Worm (Caenorhabditis elegans) whole organism, L4/young adult: ENCODE results near the gene nhr-44.

ENCODE experiments used
- W03F9.2 ChIP-seq: fragments of 150-350 bp; optimal IDR thresholded peaks from 2 replicates; lab custom pipeline; 2014; ENCODE audit warnings: missing biosample characterization, missing genetic modification characterization
- dao-5 ChIP-seq: sonication (generic microtip); optimal IDR thresholded peaks from 2 replicates; lab custom pipeline; 2016; ENCODE audit warnings: missing genotype, missing genetic modification characterization, moderate library complexity, missing compliant biosample characterization
- him-1 ChIP-seq: sonication (generic microtip); optimal IDR thresholded peaks from 2 replicates; lab custom pipeline; 2016; ENCODE audit warnings: missing genotype, missing genetic modification reagents, missing genetic modification characterization, missing compliant biosample characterization

Gene nhr-44

DNA sequence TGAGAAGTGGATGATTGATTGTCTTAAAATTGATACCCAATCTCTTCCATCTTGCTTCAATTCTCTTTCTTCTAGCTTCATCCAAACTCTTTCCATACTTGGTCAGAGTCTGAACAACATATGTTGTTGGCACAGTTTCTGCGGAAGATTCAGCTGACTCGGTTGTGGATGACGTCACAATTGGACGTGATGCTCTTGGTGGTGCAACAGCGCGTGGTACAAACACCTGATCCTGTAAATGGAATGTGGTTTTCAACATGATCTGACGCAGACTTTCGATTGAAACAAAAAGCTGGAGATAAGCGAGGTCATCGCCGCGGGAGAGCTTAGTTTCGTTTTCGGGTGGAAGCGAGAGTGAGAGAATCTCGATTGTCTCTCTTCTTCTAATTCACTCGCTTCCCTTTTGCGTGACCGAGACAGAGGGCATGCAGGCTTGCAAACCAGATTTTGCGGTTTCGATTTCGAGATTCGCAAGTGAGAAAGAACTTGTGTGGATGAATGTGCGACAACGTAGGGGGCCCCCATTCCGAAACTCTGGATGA is 21.4 kb downstream of the nhr-44 start:
- TF ChIP-seq dao-5 (tag; lab: Kevin White, UChicago) = no peak
- no peak for TF ChIP-seq W03F9.2 (tag; lab: Kevin White, UChicago)
- TF ChIP-seq him-1 (tag; lab: Kevin White, UChicago) = no peak

- TF ChIP-seq W03F9.2 (tag; lab: Kevin White, UChicago) (no peak), him-1 (tag; lab: Kevin White, UChicago) (no peak), dao-5 (tag; lab: Kevin White, UChicago) (no peak)
These were observed 23.5 kb downstream of the nhr-44 start for ce11 chrV:8940419-8940818.

DNA sequence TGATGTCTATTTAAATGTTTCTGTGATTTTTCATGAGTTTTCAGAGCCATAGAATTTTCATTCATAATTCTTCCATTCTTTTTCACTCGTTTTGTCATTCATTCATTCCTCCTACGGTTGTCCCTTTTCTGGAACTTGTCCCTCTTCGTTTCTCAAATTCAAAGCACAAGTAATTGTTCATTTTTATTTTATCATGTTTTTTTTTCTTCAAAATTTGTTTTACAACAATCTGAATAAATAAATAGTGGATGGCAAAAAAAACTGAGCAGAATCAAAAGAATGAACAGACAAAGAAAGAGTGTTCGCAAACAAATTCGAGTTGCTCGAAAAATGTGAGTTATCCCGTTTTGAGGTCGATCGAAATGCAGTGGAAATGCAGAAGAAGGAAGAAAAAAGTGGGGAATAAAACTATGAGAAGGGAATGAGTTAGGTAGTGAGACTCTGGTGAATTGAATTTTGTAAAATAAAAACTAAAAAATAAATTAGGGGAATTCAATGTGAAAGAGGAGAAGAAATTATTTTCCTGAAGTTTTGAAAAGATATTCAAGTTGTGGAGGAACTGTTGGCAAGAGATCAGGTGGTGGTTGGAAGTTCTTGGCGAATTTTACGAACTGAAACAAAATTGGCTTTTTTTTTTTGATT is 24.4 kb downstream of the nhr-44 start:
- no peak for TF ChIP-seq dao-5 (tag; lab: Kevin White, UChicago)
- TF ChIP-seq him-1 (tag; lab: Kevin White, UChicago) = no peak

DNA sequence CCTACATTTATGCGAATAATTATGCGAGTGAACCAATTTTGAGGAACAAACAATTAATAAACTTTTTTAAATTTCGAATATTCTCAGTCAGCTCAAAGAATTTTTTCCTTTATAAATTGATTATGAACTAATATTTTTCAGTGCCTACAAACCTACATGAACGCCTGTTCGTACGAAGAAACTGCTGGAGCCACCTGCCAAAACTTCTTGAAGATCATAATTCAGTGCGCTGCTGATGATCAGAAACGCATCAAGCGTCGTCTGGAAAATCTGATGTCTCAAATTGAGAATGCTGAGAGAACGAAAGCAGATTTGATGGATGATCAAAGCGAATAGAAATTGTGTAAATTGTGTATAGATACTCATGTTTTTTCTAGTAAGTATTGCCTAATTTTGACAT is 25.0 kb downstream of the nhr-44 start:
- no peak for TF ChIP-seq him-1 (tag; lab: Kevin White, UChicago)
- no peak for TF ChIP-seq dao-5 (tag; lab: Kevin White, UChicago)

DNA sequence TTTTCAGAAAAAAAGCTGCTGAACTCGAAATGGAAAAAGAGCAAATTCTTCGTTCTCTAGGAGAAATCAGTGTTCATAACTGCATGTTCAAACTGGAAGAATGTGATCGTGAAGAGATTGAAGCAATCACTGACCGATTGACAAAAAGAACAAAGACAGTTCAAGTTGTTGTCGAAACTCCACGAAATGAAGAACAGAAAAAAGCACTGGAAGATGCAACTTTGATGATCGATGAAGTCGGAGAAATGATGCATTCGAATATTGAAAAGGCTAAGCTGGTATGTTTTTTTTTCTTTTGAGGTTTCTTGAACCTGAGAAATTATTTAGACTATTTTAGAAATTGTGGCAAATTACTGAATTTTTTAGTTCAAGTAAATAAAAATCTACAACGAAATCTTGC is 25.5 kb downstream of the nhr-44 start:
- no peak for TF ChIP-seq him-1 (tag; lab: Kevin White, UChicago)
- TF ChIP-seq W03F9.2 (tag; lab: Kevin White, UChicago) = no peak
- no peak for TF ChIP-seq dao-5 (tag; lab: Kevin White, UChicago)

ce11 chrV:8937476-8938249 is 26.2 kb downstream of the nhr-44 start:
- no peak for TF ChIP-seq W03F9.2 (tag; lab: Kevin White, UChicago)
- TF ChIP-seq him-1 (tag; lab: Kevin White, UChicago) = no peak
- TF ChIP-seq dao-5 (tag; lab: Kevin White, UChicago) = no peak

ce11 chrV:8936791-8937475 is 27.0 kb downstream of the nhr-44 start:
- TF ChIP-seq him-1 (tag; lab: Kevin White, UChicago) (no peak), W03F9.2 (tag; lab: Kevin White, UChicago) (no peak), dao-5 (tag; lab: Kevin White, UChicago) (no peak)

ce11 chrV:8936184-8936589 is 27.7 kb downstream of the nhr-44 start, which contains the start of gene unc-23:
Gene unc-23 (plus strand): TSS chrV:8936359.
- TF ChIP-seq him-1 (tag; lab: Kevin White, UChicago) = no peak
- peak; percentile 54 for TF ChIP-seq W03F9.2 (tag; lab: Kevin White, UChicago)
- peak; percentile 68 for TF ChIP-seq dao-5 (tag; lab: Kevin White, UChicago)

- no peak for TF ChIP-seq W03F9.2 (tag; lab: Kevin White, UChicago)
- no peak for TF ChIP-seq dao-5 (tag; lab: Kevin White, UChicago)
- TF ChIP-seq him-1 (tag; lab: Kevin White, UChicago) = no peak
These were observed 28.8 kb downstream of the nhr-44 start for ce11 chrV:8935104-8935503.

- TF ChIP-seq dao-5 (tag; lab: Kevin White, UChicago) (no peak), him-1 (tag; lab: Kevin White, UChicago) (no peak), W03F9.2 (tag; lab: Kevin White, UChicago) (no peak)
These were observed 29.6 kb downstream of the nhr-44 start for ce11 chrV:8934264-8934663.

- TF ChIP-seq W03F9.2 (tag; lab: Kevin White, UChicago) = no peak
- TF ChIP-seq dao-5 (tag; lab: Kevin White, UChicago) = no peak
- no peak for TF ChIP-seq him-1 (tag; lab: Kevin White, UChicago)
These were observed 31.6 kb downstream of the nhr-44 start, which contains the start of gene H14N18.2 for ce11 chrV:8932318-8932717. Gene H14N18.2 (plus strand): TSS chrV:8932618.

- no peak for TF ChIP-seq him-1 (tag; lab: Kevin White, UChicago)
- no peak for TF ChIP-seq W03F9.2 (tag; lab: Kevin White, UChicago)
- no peak for TF ChIP-seq dao-5 (tag; lab: Kevin White, UChicago)
These were observed 34.9 kb downstream of the nhr-44 start, which contains the start of gene H14N18.4 for ce11 chrV:8928967-8929366. Gene H14N18.4 (minus strand): TSS chrV:8928978.

- TF ChIP-seq dao-5 (tag; lab: Kevin White, UChicago) = no peak
- no peak for TF ChIP-seq him-1 (tag; lab: Kevin White, UChicago)
- no peak for TF ChIP-seq W03F9.2 (tag; lab: Kevin White, UChicago)
These were observed 36.2 kb downstream of the nhr-44 start for ce11 chrV:8927715-8928114.
